Worm (Caenorhabditis elegans) whole organism, L4 larva: ENCODE results near the gene frm-7.

Experiments
- D1046.2 ChIP-seq: fragments of 200-800 bp; sonication (Bioruptor generic); IDR thresholded peaks from 2 replicates; pipeline ENCODE4 v1.3.6; 2022; ENCODE audit warnings: missing genetic modification characterization, missing compliant biosample characterization
- F37D6.2 ChIP-seq: sonication (generic microtip); optimal IDR thresholded peaks from 2 replicates; lab custom pipeline; 2016; ENCODE audit warnings: mild to moderate bottlenecking, missing genetic modification characterization, missing compliant biosample characterization
- F44E2.7 ChIP-seq: fragments of 200-800 bp; sonication (Bioruptor generic); IDR thresholded peaks from 2 replicates; pipeline ENCODE4 v2.1.2; 2022; ENCODE audit warnings: missing genetic modification characterization, missing compliant biosample characterization
- F49E8.2 ChIP-seq: sonication (generic microtip); optimal IDR thresholded peaks from 2 replicates; lab custom pipeline; 2016; ENCODE audit warnings: missing compliant biosample characterization, mild to moderate bottlenecking, missing genetic modification characterization, borderline replicate concordance
- R02D3.7 ChIP-seq: fragments of 150-350 bp; sonication (generic microtip); optimal IDR thresholded peaks from 3 replicates; lab custom pipeline; 2014; ENCODE audit warnings: missing biosample characterization, missing genetic modification characterization
- T20F7.1 ChIP-seq: fragments of 200-800 bp; sonication (Bioruptor generic); optimal IDR thresholded peaks from 2 replicates; lab custom pipeline; 2018; ENCODE audit warnings: mild to moderate bottlenecking, missing genetic modification characterization, missing compliant biosample characterization
- T26A8.4 ChIP-seq: fragments of 200-800 bp; sonication (Bioruptor generic); IDR thresholded peaks from 2 replicates; pipeline ENCODE4 v1.3.6; 2022; ENCODE audit warnings: missing genetic modification characterization, missing compliant biosample characterization
- Y5F2A.4 ChIP-seq: fragments of 200-800 bp; sonication (Bioruptor generic); optimal IDR thresholded peaks from 2 replicates; lab custom pipeline; 2018; ENCODE audit warnings: mild to moderate bottlenecking, missing genetic modification characterization, missing compliant biosample characterization
- Y75B8A.6 ChIP-seq: fragments of 200-800 bp; sonication (Bioruptor generic); IDR thresholded peaks from 2 replicates; pipeline ENCODE4 v1.3.6; 2022; ENCODE audit warnings: missing genetic modification reagents, missing genetic modification characterization, missing compliant biosample characterization
- ZK337.2 ChIP-seq: fragments of 200-800 bp; sonication (Bioruptor generic); IDR thresholded peaks from 2 replicates; pipeline ENCODE4 v1.3.6; 2022; ENCODE audit warnings: missing genetic modification reagents, missing genetic modification characterization, missing compliant biosample characterization
- aly-2 ChIP-seq: sonication (generic microtip); optimal IDR thresholded peaks from 2 replicates; lab custom pipeline; 2018; ENCODE audit warnings: missing biosample characterization, missing genetic modification characterization
- arid-1 ChIP-seq: fragments of 200-800 bp; sonication (Bioruptor generic); conservative IDR thresholded peaks from 2 replicates; pipeline ENCODE4 v1.3.6; 2022; ENCODE audit warnings: missing genetic modification reagents, missing genetic modification characterization, missing compliant biosample characterization
- attf-4 ChIP-seq: sonication (generic microtip); optimal IDR thresholded peaks from 3 replicates; lab custom pipeline; 2017; ENCODE audit warnings: missing biosample characterization, missing genetic modification characterization
- ceh-20 ChIP-seq: fragments of 200-800 bp; sonication (Bioruptor generic); IDR thresholded peaks from 2 replicates; pipeline ENCODE4 v1.3.6; 2022; ENCODE audit warnings: missing genetic modification reagents, missing genetic modification characterization, missing compliant biosample characterization
- ceh-28 ChIP-seq: fragments of 150-350 bp; optimal IDR thresholded peaks from 2 replicates; lab custom pipeline; 2014; ENCODE audit warnings: missing biosample characterization, missing genetic modification reagents, missing genetic modification characterization
- ceh-32 ChIP-seq: sonication (generic microtip); optimal IDR thresholded peaks from 2 replicates; lab custom pipeline; 2016; ENCODE audit warnings: mild to moderate bottlenecking, missing genetic modification characterization, missing compliant biosample characterization; ENCODE audit not compliant: poor library complexity
- ceh-44 ChIP-seq: fragments of 200-800 bp; sonication (Bioruptor generic); IDR thresholded peaks from 2 replicates; pipeline ENCODE4 v1.3.6; 2022; ENCODE audit warnings: missing genetic modification reagents, missing genetic modification characterization, missing compliant biosample characterization
- daf-16 ChIP-seq, 3 experiments: sonication (generic microtip); optimal IDR thresholded peaks; 2 replicates each; lab custom pipeline; 2016 to 2017; ENCODE audit warnings: missing genetic modification characterization in 3 of 3, missing genetic modification reagents in 3 of 3, mild to moderate bottlenecking in 2 of 3, missing compliant biosample characterization in 2 of 3, missing biosample characterization in 1 of 3, moderate library complexity in 1 of 3
- daf-8 ChIP-seq: fragments of 200-800 bp; sonication (Bioruptor generic); IDR thresholded peaks from 2 replicates; pipeline ENCODE4 v1.3.6; 2022; ENCODE audit warnings: missing genetic modification characterization, missing compliant biosample characterization
- dmd-8 ChIP-seq: fragments of 200-800 bp; sonication (Bioruptor generic); IDR thresholded peaks from 2 replicates; pipeline ENCODE4 v1.3.6; 2022; ENCODE audit warnings: missing genetic modification characterization, missing compliant biosample characterization
- duxl-1 ChIP-seq: sonication (generic microtip); optimal IDR thresholded peaks from 2 replicates; lab custom pipeline; 2016; ENCODE audit warnings: mild to moderate bottlenecking, missing genetic modification characterization, moderate library complexity, missing compliant biosample characterization; ENCODE audit not compliant: poor library complexity
- dve-1 ChIP-seq: sonication (generic microtip); optimal IDR thresholded peaks from 2 replicates; lab custom pipeline; 2017; ENCODE audit warnings: antibody characterized with exemption, mild to moderate bottlenecking, missing genetic modification characterization, missing compliant biosample characterization; ENCODE audit not compliant: insufficient read depth
- egl-43 ChIP-seq: fragments of 200-800 bp; sonication (Bioruptor generic); IDR thresholded peaks from 2 replicates; pipeline ENCODE4 v1.3.6; 2022; ENCODE audit warnings: missing genetic modification reagents, missing genetic modification characterization, missing compliant biosample characterization
- fkh-10 ChIP-seq: fragments of 150-350 bp; optimal IDR thresholded peaks from 2 replicates; lab custom pipeline; 2014; ENCODE audit warnings: missing biosample characterization, missing genetic modification reagents, missing genetic modification characterization
- hif-1 ChIP-seq, 2 experiments: sonication (generic microtip); optimal IDR thresholded peaks; 2 replicates each; lab custom pipeline; 2016 to 2017; ENCODE audit warnings: missing compliant biosample characterization in 2 of 2, missing genetic modification characterization in 2 of 2, missing genetic modification reagents in 2 of 2, missing genotype in 2 of 2, mild to moderate bottlenecking in 1 of 2
- hlh-30 ChIP-seq: sonication (generic microtip); optimal IDR thresholded peaks from 2 replicates; lab custom pipeline; 2017; ENCODE audit warnings: antibody characterized with exemption, mild to moderate bottlenecking, missing genetic modification characterization, missing compliant biosample characterization; ENCODE audit not compliant: insufficient read depth
- hmg-1.1 ChIP-seq: fragments of 200-800 bp; sonication (Bioruptor generic); IDR thresholded peaks from 2 replicates; pipeline ENCODE4 v1.3.6; 2022; ENCODE audit warnings: missing genetic modification reagents, missing genetic modification characterization, missing compliant biosample characterization
- lin-15B ChIP-seq: fragments of 150-350 bp; sonication (generic microtip); optimal IDR thresholded peaks from 3 replicates; lab custom pipeline; 2014; ENCODE audit warnings: missing biosample characterization, missing genetic modification characterization
- lin-29 ChIP-seq: fragments of 200-800 bp; sonication (Bioruptor generic); IDR thresholded peaks from 2 replicates; pipeline ENCODE4 v1.3.6; 2022; ENCODE audit warnings: missing genetic modification reagents, missing genetic modification characterization, missing compliant biosample characterization
- lir-3 ChIP-seq: sonication (generic microtip); optimal IDR thresholded peaks from 2 replicates; lab custom pipeline; 2016; ENCODE audit warnings: mild to moderate bottlenecking, missing genetic modification characterization, missing compliant biosample characterization
- madf-5 ChIP-seq, 2 experiments: fragments of 200-800 bp; sonication (Bioruptor generic); IDR thresholded peaks; 2 replicates each; pipeline ENCODE4 v1.3.6; 2022; ENCODE audit warnings: missing compliant biosample characterization in 2 of 2, missing genetic modification characterization in 2 of 2
- mdt-29 ChIP-seq: fragments of 200-800 bp; sonication (Bioruptor generic); IDR thresholded peaks from 2 replicates; pipeline ENCODE4 v1.3.6; 2022; ENCODE audit warnings: missing genetic modification reagents, missing genetic modification characterization, missing compliant biosample characterization
- mes-2 ChIP-seq: sonication (generic microtip); optimal IDR thresholded peaks from 2 replicates; lab custom pipeline; 2016; ENCODE audit warnings: missing genotype, mild to moderate bottlenecking, missing genetic modification characterization, missing compliant biosample characterization; ENCODE audit not compliant: poor library complexity, severe bottlenecking
- nhr-10 ChIP-seq: fragments of 150-350 bp; optimal IDR thresholded peaks from 2 replicates; lab custom pipeline; 2014; ENCODE audit warnings: missing biosample characterization, missing genetic modification characterization
- nhr-111 ChIP-seq: fragments of 200-800 bp; sonication (Bioruptor generic); optimal IDR thresholded peaks from 2 replicates; lab custom pipeline; 2018; ENCODE audit warnings: mild to moderate bottlenecking, missing genetic modification characterization, missing compliant biosample characterization
- nhr-237 ChIP-seq: sonication (generic microtip); optimal IDR thresholded peaks from 2 replicates; lab custom pipeline; 2017; ENCODE audit warnings: missing biosample characterization, missing genetic modification characterization
- nhr-28 ChIP-seq: fragments of 150-350 bp; optimal IDR thresholded peaks from 2 replicates; lab custom pipeline; 2014; ENCODE audit warnings: missing biosample characterization, missing genetic modification characterization
- nhr-6 ChIP-seq: fragments of 150-350 bp; optimal IDR thresholded peaks from 2 replicates; lab custom pipeline; 2014; ENCODE audit warnings: missing biosample characterization, missing genetic modification characterization
- pqm-1 ChIP-seq: sonication (generic microtip); optimal IDR thresholded peaks from 2 replicates; lab custom pipeline; 2017; ENCODE audit warnings: missing biosample characterization, missing genetic modification characterization
- set-16 ChIP-seq: fragments of 200-800 bp; sonication (Bioruptor generic); IDR thresholded peaks from 2 replicates; pipeline ENCODE4 v1.3.6; 2022; ENCODE audit warnings: missing genetic modification reagents, missing genetic modification characterization, missing compliant biosample characterization
- skn-1 ChIP-seq: fragments of 150-350 bp; optimal IDR thresholded peaks from 2 replicates; lab custom pipeline; 2014; ENCODE audit warnings: missing biosample characterization, missing genetic modification characterization
- snpc-1.2 ChIP-seq: fragments of 200-800 bp; sonication (Bioruptor generic); IDR thresholded peaks from 2 replicates; pipeline ENCODE4 v1.3.6; 2022; ENCODE audit warnings: missing genetic modification reagents, missing genetic modification characterization, missing compliant biosample characterization
- tag-97 ChIP-seq: fragments of 200-800 bp; sonication (Bioruptor generic); IDR thresholded peaks from 2 replicates; pipeline ENCODE4 v1.3.6; 2022; ENCODE audit warnings: missing genetic modification characterization, missing compliant biosample characterization
- unc-62 ChIP-seq, 3 experiments: fragments of 150-350 bp in 1 of 3; sonication (generic microtip); optimal IDR thresholded peaks in 2 of 3; peaks in 1 of 3; 1 replicate in 1 of 3; 2 replicates in 2 of 3; lab custom pipeline; 2014 to 2017; ENCODE audit warnings: missing biosample characterization in 3 of 3, missing genetic modification characterization in 3 of 3, missing genetic modification reagents in 3 of 3, missing genotype in 1 of 3
- zag-1 ChIP-seq: fragments of 150-350 bp; optimal IDR thresholded peaks from 2 replicates; lab custom pipeline; 2014; ENCODE audit warnings: missing biosample characterization, missing genetic modification characterization
- zfp-2 ChIP-seq: sonication (generic microtip); optimal IDR thresholded peaks from 2 replicates; lab custom pipeline; 2016; ENCODE audit warnings: mild to moderate bottlenecking, missing genetic modification characterization, missing compliant biosample characterization
- zip-11 ChIP-seq: fragments of 200-800 bp; sonication (Bioruptor generic); IDR thresholded peaks from 2 replicates; pipeline ENCODE4 v1.3.6; 2022; ENCODE audit warnings: missing genetic modification characterization, missing compliant biosample characterization
- zip-2 ChIP-seq: fragments of 150-350 bp; optimal IDR thresholded peaks from 2 replicates; lab custom pipeline; 2014; ENCODE audit warnings: missing biosample characterization, missing genetic modification characterization
- ztf-11 ChIP-seq: fragments of 150-350 bp; optimal IDR thresholded peaks from 2 replicates; lab custom pipeline; 2014; ENCODE audit warnings: missing biosample characterization, missing genetic modification characterization

Gene frm-7

ce11 chrV:12303453-12304077 lies 1.3 kb downstream of the frm-7 start:
- peak; percentile 98 for TF ChIP-seq ceh-44 (GFP tag; lab: Robert Waterston, UW)
- TF ChIP-seq lin-15B (tag; lab: Kevin White, UChicago): no peak
- peak; percentile 98 for TF ChIP-seq Y5F2A.4 (GFP tag; lab: Kevin White, UChicago)
- peak; percentile 83 for TF ChIP-seq attf-4
- peak; percentile 93 for TF ChIP-seq tag-97 (GFP tag; lab: Robert Waterston, UW)
- no peak for TF ChIP-seq nhr-237 (tag; lab: Kevin White, UChicago)
- peak; percentile 100 for TF ChIP-seq dmd-8 (GFP tag; lab: Robert Waterston, UW)
- TF ChIP-seq hif-1 (tag; optimal IDR thresholded peaks at IDR 0.05; lab: Kevin White, UChicago): peak; percentile 76 to 81
- TF ChIP-seq zip-11 (GFP tag; lab: Robert Waterston, UW): peak; percentile 94
- TF ChIP-seq fkh-10: peak; percentile 60
- TF ChIP-seq ZK337.2 (GFP tag; lab: Robert Waterston, UW): peak; percentile 98
- TF ChIP-seq ceh-32 (tag; lab: Kevin White, UChicago): peak; percentile 85
- peak; percentile 89 for TF ChIP-seq F37D6.2
- TF ChIP-seq pqm-1 (tag; lab: Kevin White, UChicago): no peak
- peak; percentile 97 for TF ChIP-seq ceh-20 (GFP tag; lab: Robert Waterston, UW)
- peak; percentile 94 for TF ChIP-seq lin-29 (GFP tag; lab: Robert Waterston, UW)
- peak; percentile 96 for TF ChIP-seq daf-8 (GFP tag; lab: Robert Waterston, UW)
- TF ChIP-seq T20F7.1 (GFP tag; lab: Kevin White, UChicago): peak; percentile 86
- TF ChIP-seq nhr-10 (tag; lab: Kevin White, UChicago): no peak
- peak; percentile 94 for TF ChIP-seq aly-2 (tag; lab: Kevin White, UChicago)
- peak; percentile 96 to 98 for TF ChIP-seq daf-16 (GFP tag; optimal IDR thresholded peaks at IDR 0.05; lab: Kevin White, UChicago)
- TF ChIP-seq daf-16 (tag; optimal IDR thresholded peaks at IDR 0.05; lab: Kevin White, UChicago): peak; percentile 81
- TF ChIP-seq zfp-2 (tag; lab: Kevin White, UChicago): peak; percentile 80
- peak; percentile 100 for TF ChIP-seq F44E2.7
- TF ChIP-seq set-16: peak; percentile 84
- peak; percentile 98 for TF ChIP-seq hmg-1.1 (GFP tag; lab: Robert Waterston, UW)
- TF ChIP-seq zag-1: peak; percentile 26
- TF ChIP-seq lir-3: peak; percentile 95
- peak; percentile 100 for TF ChIP-seq egl-43 (GFP tag; lab: Robert Waterston, UW)
- TF ChIP-seq hlh-30 (tag; lab: Kevin White, UChicago): peak; percentile 88
- TF ChIP-seq dve-1 (tag; lab: Kevin White, UChicago): peak; percentile 89
- peak; percentile 97 for TF ChIP-seq D1046.2
- TF ChIP-seq arid-1 (GFP tag; lab: Robert Waterston, UW): peak; percentile 99
- no peak for TF ChIP-seq ceh-28
- TF ChIP-seq ztf-11 (tag; lab: Kevin White, UChicago): peak; percentile 49
- TF ChIP-seq duxl-1 (tag; lab: Kevin White, UChicago): peak; percentile 97
- TF ChIP-seq F49E8.2: peak; percentile 95
- peak; percentile 95 for TF ChIP-seq mdt-29 (GFP tag; lab: Robert Waterston, UW)
- TF ChIP-seq skn-1 (tag; lab: Kevin White, UChicago): no peak
- TF ChIP-seq unc-62 (GFP tag; optimal IDR thresholded peaks at IDR 0.05 in 1 of 2; lab: Kevin White, UChicago): peak in 1 of 2 experiments; percentile 86
- no peak for TF ChIP-seq unc-62 (tag; optimal IDR thresholded peaks at IDR 0.05; lab: Kevin White, UChicago)
- TF ChIP-seq madf-5 (GFP tag; IDR thresholded peaks at IDR 0.05; lab: Robert Waterston, UW): peak; percentile 100
- TF ChIP-seq snpc-1.2: peak; percentile 97
- peak; percentile 95 for TF ChIP-seq mes-2 (tag; lab: Kevin White, UChicago)
- TF ChIP-seq Y75B8A.6 (GFP tag; lab: Robert Waterston, UW): peak; percentile 96
- TF ChIP-seq nhr-111 (GFP tag; lab: Kevin White, UChicago): peak; percentile 100
- peak; percentile 60 for TF ChIP-seq zip-2
- peak; percentile 91 for TF ChIP-seq nhr-6
- TF ChIP-seq R02D3.7 (tag; lab: Kevin White, UChicago): peak; percentile 35
- no peak for TF ChIP-seq nhr-28 (tag; lab: Kevin White, UChicago)
- TF ChIP-seq T26A8.4 (GFP tag; lab: Robert Waterston, UW): peak; percentile 98
